Worm (Caenorhabditis elegans) whole organism, young adult: Measurements from ENCODE around the gene F54F7.2.

Source experiments
- B0261.1 ChIP-seq: sonication (generic microtip); optimal IDR thresholded peaks from 2 replicates; lab custom pipeline; 2016; ENCODE audit warnings: mild to moderate bottlenecking, missing genetic modification characterization, moderate library complexity, missing compliant biosample characterization
- D2030.7 ChIP-seq: fragments of 200-800 bp; sonication (Bioruptor generic); IDR thresholded peaks from 2 replicates; pipeline ENCODE4 v1.3.6; 2022; ENCODE audit warnings: missing genetic modification reagents, missing genetic modification characterization, missing compliant biosample characterization
- F22D6.2 ChIP-seq: sonication (generic microtip); optimal IDR thresholded peaks from 2 replicates; lab custom pipeline; 2016; ENCODE audit warnings: mild to moderate bottlenecking, missing genetic modification characterization, missing compliant biosample characterization
- F49E8.2 ChIP-seq: sonication (generic microtip); optimal IDR thresholded peaks from 3 replicates; lab custom pipeline; 2017; ENCODE audit warnings: missing genetic modification characterization, mild to moderate bottlenecking, missing compliant biosample characterization, antibody characterized with exemption, moderate library complexity; ENCODE audit not compliant: insufficient read depth
- F57A8.1 ChIP-seq: fragments of 200-800 bp; sonication (Bioruptor generic); optimal IDR thresholded peaks from 2 replicates; lab custom pipeline; 2018; ENCODE audit warnings: mild to moderate bottlenecking, missing genetic modification characterization, moderate library complexity, missing compliant biosample characterization
- K11D2.4 ChIP-seq: fragments of 200-800 bp; sonication (Bioruptor generic); IDR thresholded peaks from 2 replicates; pipeline ENCODE4 v1.3.6; 2022; ENCODE audit warnings: missing genetic modification reagents, missing genetic modification characterization, missing compliant biosample characterization
- T26A5.8 ChIP-seq: sonication (generic microtip); optimal IDR thresholded peaks from 2 replicates; lab custom pipeline; 2016; ENCODE audit warnings: missing genetic modification characterization, missing compliant biosample characterization
- Y53G8AR.9 ChIP-seq: fragments of 200-800 bp; sonication (Bioruptor generic); conservative IDR thresholded peaks from 2 replicates; pipeline ENCODE4 v1.3.6; 2022; ENCODE audit warnings: missing genetic modification reagents, missing genetic modification characterization, missing compliant biosample characterization
- aptf-2 ChIP-seq: fragments of 200-800 bp; sonication (Bioruptor generic); conservative IDR thresholded peaks from 2 replicates; pipeline ENCODE4 v1.3.6; 2022; ENCODE audit warnings: missing genetic modification reagents, missing genetic modification characterization, missing compliant biosample characterization
- attf-5 ChIP-seq: fragments of 200-800 bp; sonication (Bioruptor generic); optimal IDR thresholded peaks from 2 replicates; lab custom pipeline; 2018; ENCODE audit warnings: mild to moderate bottlenecking, missing genetic modification characterization, missing compliant biosample characterization
- attf-6 ChIP-seq: fragments of 200-800 bp; sonication (Bioruptor generic); IDR thresholded peaks from 2 replicates; pipeline ENCODE4 v1.3.6; 2022; ENCODE audit warnings: missing genetic modification reagents, missing genetic modification characterization, missing compliant biosample characterization
- cebp-1 ChIP-seq, 2 experiments: fragments of 200-800 bp in 1 of 2; sonication (Bioruptor generic) in 1 of 2; sonication (generic microtip) in 1 of 2; IDR thresholded peaks in 1 of 2; optimal IDR thresholded peaks in 1 of 2; 2 replicates each; pipeline versions ENCODE4 v1.3.6 to Lab custom; 2017 to 2022; ENCODE audit warnings: missing compliant biosample characterization in 2 of 2, missing genetic modification characterization in 2 of 2, mild to moderate bottlenecking in 1 of 2, missing genetic modification reagents in 1 of 2, moderate library complexity in 1 of 2
- cebp-2 ChIP-seq: fragments of 200-800 bp; sonication (Bioruptor generic); IDR thresholded peaks from 2 replicates; pipeline ENCODE4 v1.3.6; 2022; ENCODE audit warnings: missing genetic modification characterization, missing compliant biosample characterization
- ceh-100 ChIP-seq: fragments of 200-800 bp; sonication (Bioruptor generic); IDR thresholded peaks from 2 replicates; pipeline ENCODE4 v1.3.6; 2022; ENCODE audit warnings: missing genetic modification reagents, missing genetic modification characterization, missing compliant biosample characterization
- ceh-27 ChIP-seq: fragments of 200-800 bp; sonication (Bioruptor generic); optimal IDR thresholded peaks from 2 replicates; lab custom pipeline; 2018; ENCODE audit warnings: mild to moderate bottlenecking, missing genetic modification characterization, moderate library complexity, missing compliant biosample characterization
- ceh-40 ChIP-seq: fragments of 200-800 bp; sonication (Bioruptor generic); IDR thresholded peaks from 2 replicates; pipeline ENCODE4 v1.3.6; 2022; ENCODE audit warnings: missing genetic modification characterization, missing compliant biosample characterization
- dpff-1 ChIP-seq: sonication (generic microtip); optimal IDR thresholded peaks from 2 replicates; lab custom pipeline; 2017; ENCODE audit warnings: mild to moderate bottlenecking, missing genetic modification characterization, missing compliant biosample characterization
- efl-1 ChIP-seq: fragments of 150-350 bp; optimal IDR thresholded peaks from 2 replicates; lab custom pipeline; 2014; ENCODE audit warnings: missing biosample characterization, missing genetic modification reagents, missing genetic modification characterization
- egl-44 ChIP-seq: fragments of 200-800 bp; sonication (Bioruptor generic); IDR thresholded peaks from 2 replicates; pipeline ENCODE4 v1.3.6; 2022; ENCODE audit warnings: missing genetic modification reagents, missing genetic modification characterization, missing compliant biosample characterization
- ekl-4 ChIP-seq: fragments of 200-800 bp; sonication (Bioruptor generic); IDR thresholded peaks from 2 replicates; pipeline ENCODE4 v1.3.6; 2022; ENCODE audit warnings: missing genetic modification reagents, missing genetic modification characterization, missing compliant biosample characterization
- ets-4 ChIP-seq: fragments of 200-800 bp; sonication (Bioruptor generic); optimal IDR thresholded peaks from 2 replicates; lab custom pipeline; 2018; ENCODE audit warnings: mild to moderate bottlenecking, missing genetic modification characterization, missing compliant biosample characterization
- gei-17 ChIP-seq: fragments of 200-800 bp; sonication (Bioruptor generic); optimal IDR thresholded peaks from 2 replicates; lab custom pipeline; 2018; ENCODE audit warnings: mild to moderate bottlenecking, missing genetic modification characterization, missing compliant biosample characterization
- him-1 ChIP-seq: sonication (generic microtip); optimal IDR thresholded peaks from 2 replicates; lab custom pipeline; 2016; ENCODE audit warnings: missing genotype, missing genetic modification reagents, missing genetic modification characterization, missing compliant biosample characterization
- hlh-26 ChIP-seq: fragments of 200-800 bp; sonication (Bioruptor generic); conservative IDR thresholded peaks from 2 replicates; pipeline ENCODE4 v1.3.6; 2022; ENCODE audit warnings: missing genetic modification reagents, missing genetic modification characterization, missing compliant biosample characterization
- hmg-20 ChIP-seq: fragments of 200-800 bp; sonication (Bioruptor generic); IDR thresholded peaks from 2 replicates; pipeline ENCODE4 v1.3.6; 2022; ENCODE audit warnings: missing genetic modification reagents, missing genetic modification characterization, missing compliant biosample characterization
- lag-1 ChIP-seq: fragments of 200-800 bp; sonication (Bioruptor generic); IDR thresholded peaks from 2 replicates; pipeline ENCODE4 v1.3.6; 2022; ENCODE audit warnings: missing genetic modification reagents, missing genetic modification characterization, missing compliant biosample characterization
- let-607 ChIP-seq, 2 experiments: fragments of 200-800 bp in 1 of 2; sonication (Bioruptor generic) in 1 of 2; sonication (generic microtip) in 1 of 2; optimal IDR thresholded peaks; 2 replicates each; lab custom pipeline; 2016 to 2018; ENCODE audit warnings: mild to moderate bottlenecking in 2 of 2, missing compliant biosample characterization in 2 of 2, missing genetic modification characterization in 2 of 2, moderate library complexity in 2 of 2, missing genotype in 1 of 2
- nhr-80 ChIP-seq: sonication (generic microtip); optimal IDR thresholded peaks from 2 replicates; lab custom pipeline; 2016; ENCODE audit warnings: missing genetic modification characterization, missing compliant biosample characterization
- nhr-90 ChIP-seq: sonication (generic microtip); optimal IDR thresholded peaks from 2 replicates; lab custom pipeline; 2016; ENCODE audit warnings: missing genotype, mild to moderate bottlenecking, missing genetic modification characterization, missing compliant biosample characterization
- pbrm-1 ChIP-seq: fragments of 200-800 bp; sonication (Bioruptor generic); IDR thresholded peaks from 2 replicates; pipeline ENCODE4 v1.3.6; 2022; ENCODE audit warnings: missing genetic modification reagents, missing genetic modification characterization, missing compliant biosample characterization
- snpc-1.1 ChIP-seq: sonication (generic microtip); optimal IDR thresholded peaks from 2 replicates; lab custom pipeline; 2017; ENCODE audit warnings: missing genetic modification characterization, mild to moderate bottlenecking, missing compliant biosample characterization, antibody characterized with exemption, moderate library complexity, missing genotype, missing genetic modification reagents; ENCODE audit not compliant: insufficient read depth
- tbp1 ChIP-seq: fragments of 200-800 bp; sonication (Bioruptor generic); optimal IDR thresholded peaks from 2 replicates; lab custom pipeline; 2018; ENCODE audit warnings: mild to moderate bottlenecking, missing genetic modification characterization, missing compliant biosample characterization
- unc-130 ChIP-seq: sonication (generic microtip); optimal IDR thresholded peaks from 2 replicates; lab custom pipeline; 2016; ENCODE audit warnings: missing genetic modification reagents, missing genetic modification characterization, missing compliant biosample characterization

The F54F7.2 gene

ce11 chrX:11850572-11850971 lies 7.1 kb downstream of the F54F7.2 start, which contains the start of gene F54F7.14:
Gene F54F7.14, plus strand, starts transcription at chrX:11850872.
- TF ChIP-seq hlh-26 (GFP tag; lab: Robert Waterston, UW), result no peak
- TF ChIP-seq dpff-1 (tag; lab: Kevin White, UChicago), result no peak
- TF ChIP-seq F57A8.1, result no peak
- TF ChIP-seq nhr-90, result no peak
- TF ChIP-seq aptf-2 (GFP tag; lab: Robert Waterston, UW), result no peak
- no peak for TF ChIP-seq ceh-100
- no peak for TF ChIP-seq ceh-27 (GFP tag; lab: Kevin White, UChicago)
- TF ChIP-seq efl-1 (GFP tag; lab: Kevin White, UChicago), result no peak

- TF ChIP-seq lag-1 (GFP tag; lab: Robert Waterston, UW) (no peak), attf-6 (GFP tag; lab: Robert Waterston, UW) (no peak), F49E8.2 (tag; lab: Kevin White, UChicago) (no peak), D2030.7 (GFP tag; lab: Robert Waterston, UW) (no peak), gei-17 (no peak), cebp-1 (GFP tag; IDR thresholded peaks at IDR 0.05; lab: Robert Waterston, UW) (no peak), cebp-1 (tag; optimal IDR thresholded peaks at IDR 0.05; lab: Kevin White, UChicago) (no peak), unc-130 (GFP tag; lab: Kevin White, UChicago) (no peak), let-607 (tag; optimal IDR thresholded peaks at IDR 0.05; lab: Kevin White, UChicago) (no peak), B0261.1 (no peak), pbrm-1 (no peak), ets-4 (GFP tag; lab: Kevin White, UChicago) (no peak), ceh-40 (GFP tag; lab: Robert Waterston, UW) (no peak), K11D2.4 (GFP tag; lab: Robert Waterston, UW) (no peak), snpc-1.1 (tag; lab: Kevin White, UChicago) (no peak)
- TF ChIP-seq, all 124 proteins: peak for 0
Measured at ce11 chrX:11852494-11852893, 9.0 kb downstream of the F54F7.2 start, which contains the start of gene xtr-1. Gene xtr-1, plus strand, starts transcription at chrX:11852794.

ce11 chrX:11854432-11854831 lies 11.0 kb downstream of the F54F7.2 start:
- TF ChIP-seq T26A5.8 (no peak), nhr-80 (peak; percentile 58), egl-44 (no peak), tbp1 (GFP tag; lab: Kevin White, UChicago) (no peak)

ce11 chrX:11854903-11855302 lies 11.4 kb downstream of the F54F7.2 start, which contains the start of gene F54F7.8:
Gene F54F7.8, minus strand, starts transcription at chrX:11855003.
- no peak for TF ChIP-seq cebp-1 (GFP tag; IDR thresholded peaks at IDR 0.05; lab: Robert Waterston, UW)
- TF ChIP-seq cebp-1 (tag; optimal IDR thresholded peaks at IDR 0.05; lab: Kevin White, UChicago), result no peak

- TF ChIP-seq Y53G8AR.9 (GFP tag; lab: Robert Waterston, UW) (no peak), cebp-2 (GFP tag; lab: Robert Waterston, UW) (no peak), him-1 (tag; lab: Kevin White, UChicago) (no peak), hmg-20 (GFP tag; lab: Robert Waterston, UW) (no peak), ekl-4 (GFP tag; lab: Robert Waterston, UW) (no peak), F22D6.2 (tag; lab: Kevin White, UChicago) (no peak), attf-5 (GFP tag; lab: Kevin White, UChicago) (no peak)
- TF ChIP-seq, all 124 proteins: peak for 0
Measured at ce11 chrX:11856214-11856613, 12.8 kb downstream of the F54F7.2 start.
